Worm (Caenorhabditis elegans) whole organism, L1 larva: ENCODE data around the gene acdh-7.

Experiments used
- elt-2 ChIP-seq: sonication (generic microtip); optimal IDR thresholded peaks from 2 replicates; lab custom pipeline; 2016; ENCODE audit warnings: missing genetic modification characterization, mild to moderate bottlenecking, inconsistent platforms, missing compliant biosample characterization, missing genetic modification reagents
- lin-13 ChIP-seq: fragments of 150-350 bp; optimal IDR thresholded peaks from 2 replicates; lab custom pipeline; 2014; ENCODE audit warnings: missing biosample characterization, missing genetic modification reagents, missing genetic modification characterization
- nhr-237 ChIP-seq: fragments of 150-350 bp; optimal IDR thresholded peaks from 2 replicates; lab custom pipeline; 2014; ENCODE audit warnings: missing biosample characterization, missing genetic modification characterization
- nhr-28 ChIP-seq: fragments of 150-350 bp; optimal IDR thresholded peaks from 2 replicates; lab custom pipeline; 2014; ENCODE audit warnings: missing biosample characterization, missing genetic modification characterization
- nhr-85 ChIP-seq: sonication (generic microtip); peaks from one replicate; lab custom pipeline; 2016; ENCODE audit warnings: missing genetic modification characterization, inconsistent platforms, missing compliant biosample characterization
- rnt-1 ChIP-seq: sonication (generic microtip); optimal IDR thresholded peaks from 2 replicates; lab custom pipeline; 2016; ENCODE audit warnings: mild to moderate bottlenecking, missing genetic modification characterization, moderate library complexity, missing compliant biosample characterization
- snpc-4 ChIP-seq: fragments of 150-350 bp; optimal IDR thresholded peaks from 2 replicates; lab custom pipeline; 2014; ENCODE audit warnings: missing biosample characterization, missing genetic modification characterization
- snu-23 ChIP-seq: sonication (generic microtip); optimal IDR thresholded peaks from 2 replicates; lab custom pipeline; 2016; ENCODE audit warnings: missing genetic modification characterization, missing compliant biosample characterization
- sup-37 ChIP-seq: fragments of 200-800 bp; sonication (Bioruptor generic); optimal IDR thresholded peaks from 2 replicates; lab custom pipeline; 2018; ENCODE audit warnings: mild to moderate bottlenecking, missing genetic modification characterization, missing compliant biosample characterization
- tbx-2 ChIP-seq: sonication (generic microtip); optimal IDR thresholded peaks from 2 replicates; lab custom pipeline; 2016; ENCODE audit warnings: missing genetic modification characterization, missing compliant biosample characterization
- unc-62 ChIP-seq: fragments of 150-350 bp; optimal IDR thresholded peaks from 2 replicates; lab custom pipeline; 2014; ENCODE audit warnings: missing biosample characterization, missing genetic modification reagents, missing genetic modification characterization
- unc-98 ChIP-seq: fragments of 200-800 bp; sonication (Bioruptor generic); IDR thresholded peaks from 2 replicates; pipeline ENCODE4 v1.3.6; 2022; ENCODE audit warnings: missing genetic modification characterization, missing compliant biosample characterization

ce11 chrX:17184363-17184762, 32.5 kb downstream of the acdh-7 start:
- TF ChIP-seq sup-37 (GFP tag; lab: Kevin White, UChicago) = no peak
- no peak for TF ChIP-seq elt-2
- peak; percentile 59 for TF ChIP-seq nhr-85 (tag; lab: Kevin White, UChicago)
- no peak for TF ChIP-seq lin-13 (GFP tag; lab: Kevin White, UChicago)
- no peak for TF ChIP-seq unc-62
- TF ChIP-seq nhr-28 (tag; lab: Kevin White, UChicago) = no peak
- TF ChIP-seq snu-23 (GFP tag; lab: Kevin White, UChicago) = peak; percentile 75
- TF ChIP-seq unc-98 (GFP tag; lab: Robert Waterston, UW) = no peak
- TF ChIP-seq nhr-237 = no peak
- TF ChIP-seq snpc-4 (tag; lab: Kevin White, UChicago) = peak; percentile 42
- peak; percentile 54 for TF ChIP-seq tbx-2 (tag; lab: Kevin White, UChicago)
- TF ChIP-seq rnt-1 (tag; lab: Kevin White, UChicago) = peak; percentile 69
